Worm (Caenorhabditis elegans): ENCODE data around the gene pals-27.
"Not testable (repeated sequence)": the region's sequence is repeated elsewhere in the genome, so short reads cannot be mapped to it uniquely, and the experiment has no call there.

The pals-27 gene

DNA sequence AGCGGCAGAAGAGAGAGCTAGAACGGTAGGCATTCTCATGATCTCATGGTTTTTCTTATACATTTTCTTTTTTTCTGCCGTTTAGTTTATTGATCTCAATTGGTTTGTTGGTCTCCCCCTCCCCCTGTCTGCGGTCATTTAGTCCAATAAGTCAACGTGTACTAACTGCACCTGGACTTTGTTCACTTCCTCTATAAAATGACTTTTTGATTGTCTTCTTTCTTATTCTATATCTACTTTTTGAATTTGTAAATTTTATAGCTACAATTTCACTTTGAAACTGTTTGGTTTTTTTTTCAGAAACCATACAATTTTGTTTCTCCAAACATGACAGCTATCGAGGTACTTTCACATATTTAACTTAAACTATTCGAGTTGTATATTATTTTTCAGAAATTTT, 13.8 kb upstream of the pals-27 start, which contains the start of gene ckb-2:
Gene ckb-2, plus strand, starts transcription at position 301 of the 400 bp plus-strand sequence.
- TF ChIP-seq fkh-3 (tag; optimal IDR thresholded peaks at IDR 0.05) (no peak), F57A8.1 (GFP tag; optimal IDR thresholded peaks at IDR 0.05) (no peak), F37B4.10 (GFP tag; IDR thresholded peaks at IDR 0.05) (no peak), egl-18 (GFP tag; IDR thresholded peaks at IDR 0.05) (no peak), xnd-1 (tag; optimal IDR thresholded peaks at IDR 0.05) (no peak), attf-6 (GFP tag; IDR thresholded peaks at IDR 0.05) (no peak), hsf-1 (GFP tag; IDR thresholded peaks at IDR 0.05) (no peak), cebp-2 (GFP tag; IDR thresholded peaks at IDR 0.05) (no peak), ekl-4 (GFP tag; IDR thresholded peaks at IDR 0.05) (no peak), ceh-79 (tag; optimal IDR thresholded peaks at IDR 0.05) (no peak), sptf-2 (GFP tag; optimal IDR thresholded peaks at IDR 0.05) (no peak), attf-5 (GFP tag; optimal IDR thresholded peaks at IDR 0.05) (no peak), ceh-100 (GFP tag; IDR thresholded peaks at IDR 0.05) (no peak), nhr-90 (tag; optimal IDR thresholded peaks at IDR 0.05) (no peak), chd-7 (tag; optimal IDR thresholded peaks at IDR 0.05) (no peak)

DNA sequence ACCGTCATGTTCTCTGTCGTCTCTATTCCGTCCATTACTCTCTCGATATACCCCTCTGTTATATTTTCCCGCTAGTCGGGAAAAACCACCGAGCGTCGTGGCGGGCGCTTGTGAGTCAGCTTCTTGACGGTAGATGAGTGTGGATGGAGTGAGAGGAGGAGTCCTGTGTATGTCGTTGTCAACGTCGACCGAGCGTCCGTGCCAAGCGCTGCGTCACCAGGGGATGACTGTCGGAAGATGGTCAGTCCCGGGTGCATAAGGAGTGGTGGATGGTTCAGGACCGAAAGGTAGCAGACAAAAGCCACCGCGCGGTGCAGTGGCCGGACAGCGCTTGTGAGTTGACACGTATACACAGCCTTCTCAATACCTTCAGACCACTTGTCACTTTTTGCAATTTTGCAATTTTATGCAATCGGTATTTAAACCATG, 12.0 kb upstream of the pals-27 start:
- TF ChIP-seq madf-6 (GFP tag; IDR thresholded peaks at IDR 0.05) = peak; percentile 72; the same call in 1 of the 2 replicates
- TF ChIP-seq madf-8 (GFP tag; conservative IDR thresholded peaks at IDR 0.05) = peak; percentile 29; the same call in 1 of the 2 replicates
- peak; percentile 71 for TF ChIP-seq B0261.1 (tag; optimal IDR thresholded peaks at IDR 0.05)
- TF ChIP-seq cebp-2 (GFP tag; IDR thresholded peaks at IDR 0.05) = 0 out of 2 replicates have a peak, but pooled peaks have one; percentile 7
- peak; percentile 62; the same call in 1 of the 2 replicates for TF ChIP-seq Y56A3A.18 (GFP tag; IDR thresholded peaks at IDR 0.05)
- peak; percentile 80 for TF ChIP-seq mcd-1 (GFP tag; IDR thresholded peaks at IDR 0.05)
- peak; percentile 1 for TF ChIP-seq F22D6.2 (tag; optimal IDR thresholded peaks at IDR 0.05)
- TF ChIP-seq K12H6.12 (tag; optimal IDR thresholded peaks at IDR 0.05) = peak; percentile 80
- peak; percentile 45; the same call in 1 of the 2 replicates for TF ChIP-seq F33H1.4 (GFP tag; IDR thresholded peaks at IDR 0.05)
- TF ChIP-seq rcor-1 (GFP tag; IDR thresholded peaks at IDR 0.05) = peak; percentile 85
- peak; percentile 73 for TF ChIP-seq lin-40 (tag; optimal IDR thresholded peaks at IDR 0.05)
- TF ChIP-seq let-526 (GFP tag; IDR thresholded peaks at IDR 0.05) = peak; percentile 4; the same call in 1 of the 2 replicates
- TF ChIP-seq ZK185.1 (tag; optimal IDR thresholded peaks at IDR 0.05; ENCODE audit: poor library complexity, severe bottlenecking) = peak; percentile 77
- TF ChIP-seq ztf-26 (tag; optimal IDR thresholded peaks at IDR 0.05) = peak; percentile 56
- peak in 1 of 2 experiments; percentile 32 for TF ChIP-seq rec-8 (tag; optimal IDR thresholded peaks at IDR 0.05)
- 0 out of 2 replicates have a peak, but pooled peaks have one; percentile 39 for TF ChIP-seq ceh-91 (GFP tag; IDR thresholded peaks at IDR 0.05)
- TF ChIP-seq madf-3 (GFP tag; IDR thresholded peaks at IDR 0.05) = 0 out of 2 replicates have a peak, but pooled peaks have one; percentile 42
- TF ChIP-seq repo-1 (tag; optimal IDR thresholded peaks at IDR 0.05) = peak; percentile 74
- TF ChIP-seq nhr-80 (tag; optimal IDR thresholded peaks at IDR 0.05) = peak; percentile 60
- TF ChIP-seq chd-7 (tag; optimal IDR thresholded peaks at IDR 0.05) = peak; percentile 35
- TF ChIP-seq ztf-18 (tag; optimal IDR thresholded peaks at IDR 0.05) = peak; percentile 65
- peak; percentile 85 for TF ChIP-seq D2030.7 (GFP tag; IDR thresholded peaks at IDR 0.05)
- TF ChIP-seq snpc-4 (GFP tag; optimal IDR thresholded peaks at IDR 0.05) = not testable (repeated sequence)
- TF ChIP-seq snpc-4 (tag; optimal IDR thresholded peaks at IDR 0.05) = peak in 2 of 4 experiments; percentile 44 to 65
- TF ChIP-seq egl-44 (GFP tag; IDR thresholded peaks at IDR 0.05) = peak; percentile 76
- TF ChIP-seq F23B12.7 (tag; optimal IDR thresholded peaks at IDR 0.05; ENCODE audit: insufficient read depth) = peak; percentile 47
- peak; percentile 78 for TF ChIP-seq egrh-3 (GFP tag; IDR thresholded peaks at IDR 0.05)
- peak; percentile 86 for TF ChIP-seq lin-26 (GFP tag; IDR thresholded peaks at IDR 0.05)
- peak; percentile 58 for TF ChIP-seq attf-5 (GFP tag; optimal IDR thresholded peaks at IDR 0.05)
- peak; percentile 51; the same call in 1 of the 2 replicates for TF ChIP-seq ceh-40 (GFP tag; IDR thresholded peaks at IDR 0.05)
- TF ChIP-seq mel-28 (tag; optimal IDR thresholded peaks at IDR 0.05; ENCODE audit: borderline replicate concordance) = peak; percentile 33
- peak; percentile 24 for TF ChIP-seq atf-7 (tag; optimal IDR thresholded peaks at IDR 0.05)
- 0 out of 2 replicates have a peak, but pooled peaks have one; percentile 53 for TF ChIP-seq Y95B8A.8 (GFP tag; IDR thresholded peaks at IDR 0.05)
- TF ChIP-seq C17E4.6 (GFP tag; IDR thresholded peaks at IDR 0.05) = peak; percentile 67; the same call in 1 of the 2 replicates
- TF ChIP-seq him-1 (tag; optimal IDR thresholded peaks at IDR 0.05) = peak; percentile 6

All from whole organism, young adult.